Fruit fly (Drosophila melanogaster) whole organism, embryonic: ENCODE data around the gene Aatf.

Experiments used
- Atf3 ChIP-seq: fragments of 200-800 bp; sonication (Bioruptor generic); optimal IDR thresholded peaks from 3 replicates; lab custom pipeline; 2016; ENCODE audit warnings: missing biosample characterization, missing genetic modification characterization
- Atf6 ChIP-seq: fragments of 200-800 bp; sonication (Bioruptor generic); IDR thresholded peaks from 2 replicates; pipeline ENCODE4 v1.3.6; 2022; ENCODE audit warnings: missing biosample characterization, missing genetic modification characterization
- BEAF-32 ChIP-seq: fragments of 200-800 bp; sonication (Bioruptor generic); optimal IDR thresholded peaks from 3 replicates; lab custom pipeline; 2017; ENCODE audit warnings: missing biosample characterization, missing genetic modification characterization, mild to moderate bottlenecking, moderate library complexity, missing genetic modification reagents
- Bteb2 ChIP-seq: fragments of 200-800 bp; sonication (Bioruptor generic); optimal IDR thresholded peaks from 2 replicates; lab custom pipeline; 2016; ENCODE audit warnings: missing biosample characterization, missing genetic modification characterization
- CG10209 ChIP-seq: fragments of 200-800 bp; sonication (Bioruptor generic); optimal IDR thresholded peaks from 3 replicates; lab custom pipeline; 2017; ENCODE audit warnings: missing biosample characterization, mild to moderate bottlenecking, missing genetic modification characterization, missing genetic modification reagents
- CG10565 ChIP-seq: fragments of 200-800 bp; sonication (Bioruptor generic); optimal IDR thresholded peaks from 3 replicates; lab custom pipeline; 2016; ENCODE audit warnings: missing biosample characterization, mild to moderate bottlenecking, missing genetic modification characterization
- CG10959 ChIP-seq: fragments of 200-800 bp; sonication (Bioruptor generic); IDR thresholded peaks from 2 replicates; pipeline ENCODE4 v1.3.6; 2022; ENCODE audit warnings: missing biosample characterization, missing genetic modification characterization
- CG11398 ChIP-seq: fragments of 200-800 bp; sonication (Bioruptor generic); optimal IDR thresholded peaks from 2 replicates; lab custom pipeline; 2016; ENCODE audit warnings: missing biosample characterization, missing genetic modification characterization
- CG12299 ChIP-seq: fragments of 200-800 bp; sonication (Bioruptor generic); optimal IDR thresholded peaks from 2 replicates; lab custom pipeline; 2018; ENCODE audit warnings: missing biosample characterization, mild to moderate bottlenecking, missing genetic modification characterization
- CG13624 ChIP-seq: fragments of 200-800 bp; sonication (Bioruptor generic); optimal IDR thresholded peaks from 2 replicates; lab custom pipeline; 2016; ENCODE audit warnings: missing biosample characterization, missing genetic modification characterization
- CG15696 ChIP-seq: fragments of 200-800 bp; sonication (Bioruptor generic); optimal IDR thresholded peaks from 2 replicates; lab custom pipeline; 2019; ENCODE audit warnings: missing biosample characterization, mild to moderate bottlenecking, missing genetic modification characterization, moderate library complexity
- CG1602 ChIP-seq: fragments of 200-800 bp; sonication (Bioruptor generic); optimal IDR thresholded peaks from 3 replicates; lab custom pipeline; 2016; ENCODE audit warnings: missing biosample characterization, missing genetic modification characterization
- CG17361 ChIP-seq: fragments of 200-800 bp; sonication (Bioruptor generic); IDR thresholded peaks from 3 replicates; pipeline ENCODE4 v1.3.6; 2022; ENCODE audit warnings: missing biosample characterization, missing genetic modification characterization
- CG1832 ChIP-seq: fragments of 200-800 bp; sonication (Bioruptor generic); optimal IDR thresholded peaks from 2 replicates; lab custom pipeline; 2017; ENCODE audit warnings: missing biosample characterization, mild to moderate bottlenecking, missing genetic modification characterization, inconsistent platforms
- CG2129 ChIP-seq: fragments of 200-800 bp; sonication (Bioruptor generic); IDR thresholded peaks from 2 replicates; pipeline ENCODE4 v1.3.6; 2022; ENCODE audit warnings: missing biosample characterization, missing genetic modification characterization; ENCODE audit not compliant: partially characterized antibody
- CG2202 ChIP-seq: fragments of 200-800 bp; sonication (Bioruptor generic); optimal IDR thresholded peaks from 2 replicates; lab custom pipeline; 2018; ENCODE audit warnings: missing biosample characterization, mild to moderate bottlenecking, missing genetic modification characterization
- CG30431 ChIP-seq: fragments of 200-800 bp; sonication (Bioruptor generic); optimal IDR thresholded peaks from 2 replicates; lab custom pipeline; 2017; ENCODE audit warnings: missing biosample characterization, missing genetic modification characterization
- CG34224 ChIP-seq: fragments of 200-800 bp; sonication (Bioruptor generic); IDR thresholded peaks from 3 replicates; pipeline ENCODE4 v1.3.6; 2022; ENCODE audit warnings: missing biosample characterization, missing genetic modification characterization; ENCODE audit not compliant: partially characterized antibody
- CG4730 ChIP-seq: fragments of 200-800 bp; sonication (Bioruptor generic); IDR thresholded peaks from 2 replicates; pipeline ENCODE4 v1.3.6; 2022; ENCODE audit warnings: missing biosample characterization, missing genetic modification characterization
- CG5245 ChIP-seq: fragments of 200-800 bp; sonication (Bioruptor generic); optimal IDR thresholded peaks from 3 replicates; lab custom pipeline; 2016; ENCODE audit warnings: missing biosample characterization, missing genetic modification characterization
- CG7357 ChIP-seq: fragments of 200-800 bp; sonication (Bioruptor generic); IDR thresholded peaks from 3 replicates; pipeline ENCODE4 v1.3.6; 2022; ENCODE audit warnings: missing biosample characterization, missing genetic modification characterization
- CG7987 ChIP-seq: fragments of 200-800 bp; sonication (Bioruptor generic); optimal IDR thresholded peaks from 2 replicates; lab custom pipeline; 2018; ENCODE audit warnings: missing biosample characterization, mild to moderate bottlenecking, missing genetic modification characterization, moderate library complexity
- CG9215 ChIP-seq: fragments of 200-800 bp; sonication (Bioruptor generic); IDR thresholded peaks from 2 replicates; pipeline ENCODE4 v1.3.6; 2022; ENCODE audit warnings: missing biosample characterization, missing genetic modification characterization
- CkIIα-i1 ChIP-seq: fragments of 200-800 bp; sonication (Bioruptor generic); IDR thresholded peaks from 2 replicates; pipeline ENCODE4 v1.3.6; 2022; ENCODE audit warnings: missing biosample characterization, missing genetic modification characterization
- CrebB ChIP-seq: fragments of 200-800 bp; sonication (Bioruptor generic); optimal IDR thresholded peaks from 3 replicates; lab custom pipeline; 2018; ENCODE audit warnings: missing biosample characterization, mild to moderate bottlenecking, missing genetic modification characterization
- Dip3 ChIP-seq: fragments of 200-800 bp; sonication (Bioruptor generic); optimal IDR thresholded peaks from 3 replicates; lab custom pipeline; 2016; ENCODE audit warnings: missing biosample characterization, missing genetic modification characterization
- Gug ChIP-seq: fragments of 200-800 bp; sonication (Bioruptor generic); IDR thresholded peaks from 4 replicates; pipeline ENCODE4 v1.3.6; 2022; ENCODE audit warnings: missing biosample characterization, missing genetic modification characterization
- Lhr ChIP-seq: fragments of 200-800 bp; sonication (Bioruptor generic); optimal IDR thresholded peaks from 3 replicates; lab custom pipeline; 2017; ENCODE audit warnings: mild to moderate bottlenecking, missing biosample characterization, missing genetic modification reagents, missing genetic modification characterization
- Lpt ChIP-seq: fragments of >200 bp; optimal IDR thresholded peaks from 2 replicates; lab custom pipeline; 2018; ENCODE audit warnings: missing biosample characterization, missing genetic modification characterization
- Med ChIP-seq: fragments of 200-800 bp; sonication (Bioruptor generic); peaks from one replicate; lab custom pipeline; 2016; ENCODE audit warnings: missing biosample characterization, missing genetic modification characterization, mild to moderate bottlenecking, inconsistent platforms, moderate library complexity
- Oli ChIP-seq: fragments of 200-800 bp; sonication (Bioruptor generic); optimal IDR thresholded peaks from 2 replicates; lab custom pipeline; 2018; ENCODE audit warnings: missing biosample characterization, mild to moderate bottlenecking, missing genetic modification characterization, moderate library complexity
- Ravus ChIP-seq: fragments of 200-800 bp; sonication (Bioruptor generic); IDR thresholded peaks from 2 replicates; pipeline ENCODE4 v1.3.6; 2022; ENCODE audit warnings: missing biosample characterization, missing genetic modification characterization
- YL-1 ChIP-seq: fragments of 200-800 bp; sonication (Bioruptor generic); optimal IDR thresholded peaks from 3 replicates; lab custom pipeline; 2017; ENCODE audit warnings: missing biosample characterization, mild to moderate bottlenecking, missing genetic modification characterization
- bbx ChIP-seq: fragments of 200-800 bp; sonication (Bioruptor generic); IDR thresholded peaks from 2 replicates; pipeline ENCODE4 v1.3.6; 2022; ENCODE audit warnings: missing biosample characterization, missing genetic modification characterization; ENCODE audit not compliant: partially characterized antibody
- cas ChIP-seq: fragments of 200-800 bp; sonication (Bioruptor generic); IDR thresholded peaks from 2 replicates; pipeline ENCODE4 v1.3.6; 2022; ENCODE audit warnings: missing biosample characterization, missing genetic modification characterization
- nom ChIP-seq: fragments of 200-800 bp; sonication (Bioruptor generic); optimal IDR thresholded peaks from 2 replicates; lab custom pipeline; 2017; ENCODE audit warnings: missing biosample characterization, missing genetic modification characterization, mild to moderate bottlenecking, moderate library complexity, missing genetic modification reagents
- odd ChIP-seq: fragments of 200-800 bp; sonication (Bioruptor generic); optimal IDR thresholded peaks from 2 replicates; lab custom pipeline; 2017; ENCODE audit warnings: missing biosample characterization, mild to moderate bottlenecking, missing genetic modification characterization
- otp ChIP-seq: fragments of 200-800 bp; sonication (Bioruptor generic); IDR thresholded peaks from 3 replicates; pipeline ENCODE4, ENCODE4 v1.3.6; 2022; ENCODE audit warnings: missing biosample characterization, missing genetic modification characterization
- pfk ChIP-seq: fragments of 200-800 bp; sonication (Bioruptor generic); optimal IDR thresholded peaks from 2 replicates; lab custom pipeline; 2018; ENCODE audit warnings: missing biosample characterization, mild to moderate bottlenecking, missing genetic modification characterization, moderate library complexity
- pum ChIP-seq: fragments of 200-800 bp; sonication (Bioruptor generic); optimal IDR thresholded peaks from 2 replicates; lab custom pipeline; 2016; ENCODE audit warnings: missing biosample characterization, missing genetic modification characterization
- sd ChIP-seq: fragments of 200-800 bp; sonication (Bioruptor generic); optimal IDR thresholded peaks from 3 replicates; lab custom pipeline; 2018; ENCODE audit warnings: missing biosample characterization, mild to moderate bottlenecking, missing genetic modification characterization, moderate library complexity
- sens ChIP-seq: fragments of 200-800 bp; sonication (Bioruptor generic); peaks from one replicate; lab custom pipeline; 2016; ENCODE audit warnings: missing biosample characterization, missing genetic modification characterization
- sima ChIP-seq: fragments of 200-800 bp; sonication (Bioruptor generic); optimal IDR thresholded peaks from 2 replicates; lab custom pipeline; 2016; ENCODE audit warnings: missing biosample characterization, missing genetic modification characterization
- slbo ChIP-seq: fragments of 200-800 bp; sonication (Bioruptor generic); IDR thresholded peaks from 2 replicates; pipeline ENCODE4 v1.3.6; 2022; ENCODE audit warnings: missing biosample characterization, missing genetic modification characterization
- sqz ChIP-seq: fragments of 200-800 bp; sonication (Bioruptor generic); optimal IDR thresholded peaks from 3 replicates; lab custom pipeline; 2018; ENCODE audit warnings: missing biosample characterization, mild to moderate bottlenecking, missing genetic modification characterization
- ssp ChIP-seq: fragments of 200-800 bp; sonication (Bioruptor generic); IDR thresholded peaks from 2 replicates; pipeline ENCODE4 v1.3.6; 2022; ENCODE audit warnings: missing biosample characterization, missing genetic modification characterization
- stc ChIP-seq: fragments of 200-800 bp; sonication (Bioruptor generic); IDR thresholded peaks from 2 replicates; pipeline ENCODE4 v1.3.6; 2022; ENCODE audit warnings: missing biosample characterization, missing genetic modification characterization
- zen ChIP-seq: fragments of 200-800 bp; sonication (Bioruptor generic); optimal IDR thresholded peaks from 3 replicates; lab custom pipeline; 2018; ENCODE audit warnings: missing biosample characterization, mild to moderate bottlenecking, missing genetic modification characterization, moderate library complexity
- zfh2 ChIP-seq: fragments of 200-800 bp; sonication (Bioruptor generic); optimal IDR thresholded peaks from 2 replicates; lab custom pipeline; 2016; ENCODE audit warnings: missing biosample characterization, missing genetic modification characterization

Aatf gene

dm6 chr2L:6722822-6723749, 5.7 kb downstream of the Aatf start, which contains the start of gene homer (continued):
- TF ChIP-seq Atf3 (GFP tag; lab: Kevin White, UChicago) (no peak), Dip3 (GFP tag; lab: Kevin White, UChicago) (no peak), CG2129 (peak; percentile 81), stc (GFP tag; lab: Robert Waterston, UW) (no peak; the same call in 1 of the 2 replicates), CG5245 (GFP tag; lab: Kevin White, UChicago) (no peak), Oli (tag; lab: Kevin White, UChicago) (no peak), Bteb2 (GFP tag; lab: Kevin White, UChicago) (no peak), slbo (GFP tag; lab: Robert Waterston, UW) (no peak), CG1832 (no peak), sd (tag; lab: Kevin White, UChicago) (no peak), Gug (GFP tag; lab: Robert Waterston, UW) (no peak), zen (tag; lab: Kevin White, UChicago) (peak; percentile 38), sima (GFP tag; lab: Kevin White, UChicago) (no peak), CG12299 (tag; lab: Kevin White, UChicago) (no peak), CG30431 (no peak), CG1602 (GFP tag; lab: Kevin White, UChicago) (no peak), CG7987 (GFP tag; lab: Kevin White, UChicago) (no peak), bbx (GFP tag; lab: Robert Waterston, UW) (peak; percentile 95), cas (GFP tag; lab: Robert Waterston, UW) (no peak), nom (GFP tag; lab: Kevin White, UChicago) (peak; percentile 36), CG10565 (GFP tag; lab: Kevin White, UChicago) (no peak), pum (GFP tag; lab: Kevin White, UChicago) (no peak), odd (GFP tag; lab: Kevin White, UChicago) (no peak), CG9215 (GFP tag; lab: Robert Waterston, UW) (0 out of 2 replicates have a peak, but pooled peaks have one; percentile 26), Ravus (GFP tag; lab: Robert Waterston, UW) (no peak), CG4730 (GFP tag; lab: Robert Waterston, UW) (no peak), Med (GFP tag; lab: Kevin White, UChicago) (peak; percentile 70), Lhr (GFP tag; lab: Kevin White, UChicago) (no peak), pfk (GFP tag; lab: Kevin White, UChicago) (no peak), CG10959 (GFP tag; lab: Robert Waterston, UW) (no peak), CkIIα-i1 (GFP tag; lab: Robert Waterston, UW) (0 out of 2 replicates have a peak, but pooled peaks have one; percentile 19), BEAF-32 (GFP tag; lab: Kevin White, UChicago) (peak; percentile 94), otp (GFP tag; lab: Robert Waterston, UW) (0 out of 3 replicates have a peak, but pooled peaks have one; percentile 20), CrebB (no peak), Lpt (GFP tag; lab: Kevin White, UChicago) (no peak), CG34224 (GFP tag; lab: Robert Waterston, UW) (peak; percentile 90; the same call in 2 of the 3 replicates), CG11398 (GFP tag; lab: Kevin White, UChicago) (no peak), YL-1 (GFP tag; lab: Kevin White, UChicago) (peak; percentile 65), CG15696 (tag; lab: Kevin White, UChicago) (no peak), sens (peak; percentile 66), zfh2 (GFP tag; lab: Kevin White, UChicago) (no peak), sqz (GFP tag; lab: Kevin White, UChicago) (no peak), CG13624 (GFP tag; lab: Kevin White, UChicago) (no peak), CG10209 (GFP tag; lab: Kevin White, UChicago) (no peak), CG17361 (GFP tag; lab: Robert Waterston, UW) (peak; percentile 32; the same call in 1 of the 3 replicates), CG2202 (tag; lab: Kevin White, UChicago) (no peak), CG7357 (GFP tag; lab: Robert Waterston, UW) (no peak), ssp (no peak), Atf6 (GFP tag; lab: Robert Waterston, UW) (no peak)
